Fruit fly (Drosophila melanogaster) whole organism, wandering third instar larva: ENCODE measurements around the gene AhcyL2.
"Not testable (repeated sequence)": the region's sequence is repeated elsewhere in the genome, so short reads cannot be mapped to it uniquely, and the experiment has no call there.

Experiments used
- CG32264 ChIP-seq: fragments of 200-800 bp; sonication (Bioruptor generic); optimal IDR thresholded peaks from 2 replicates; lab custom pipeline; 2016; ENCODE audit warnings: missing biosample characterization, missing genetic modification characterization
- CG9705 ChIP-seq: fragments of 200-800 bp; sonication (Bioruptor generic); optimal IDR thresholded peaks from 2 replicates; lab custom pipeline; 2018; ENCODE audit warnings: missing biosample characterization, mild to moderate bottlenecking, missing genetic modification characterization
- Dfd ChIP-seq: fragments of >200 bp; optimal IDR thresholded peaks from 2 replicates; lab custom pipeline; 2017; ENCODE audit warnings: missing biosample characterization, missing genetic modification characterization
- Dif ChIP-seq: fragments of 200-275, 200-300 bp; sonication (Bioruptor generic); optimal IDR thresholded peaks from 2 replicates; lab custom pipeline; 2018; ENCODE audit warnings: missing biosample characterization, missing genetic modification characterization; ENCODE audit not compliant: partially characterized antibody
- GATAd ChIP-seq: sonication (Bioruptor generic); optimal IDR thresholded peaks from 2 replicates; lab custom pipeline; 2016; ENCODE audit warnings: missing biosample characterization, missing genetic modification characterization
- HLH106 ChIP-seq: fragments of 200-800 bp; optimal IDR thresholded peaks from 3 replicates; lab custom pipeline; 2019; ENCODE audit warnings: missing biosample characterization, mild to moderate bottlenecking, missing genetic modification characterization, moderate library complexity
- Hnf4 ChIP-seq: fragments of 200-800 bp; sonication (Bioruptor generic); optimal IDR thresholded peaks from 2 replicates; lab custom pipeline; 2016; ENCODE audit warnings: missing biosample characterization, mild to moderate bottlenecking, missing genetic modification characterization
- Hr83 ChIP-seq: fragments of 200-300 bp; sonication (Bioruptor generic); optimal IDR thresholded peaks from 2 replicates; lab custom pipeline; 2016; ENCODE audit warnings: missing biosample characterization, mild to moderate bottlenecking, missing genetic modification characterization, moderate library complexity; ENCODE audit not compliant: poor library complexity, severe bottlenecking
- Jra ChIP-seq: sonication (Bioruptor generic); optimal IDR thresholded peaks from 2 replicates; lab custom pipeline; 2016; ENCODE audit warnings: missing biosample characterization, missing genetic modification characterization
- Mio ChIP-seq: sonication (Bioruptor generic); optimal IDR thresholded peaks from 2 replicates; lab custom pipeline; 2016; ENCODE audit warnings: missing biosample characterization, missing genetic modification characterization
- Myc ChIP-seq: fragments of >200 bp; optimal IDR thresholded peaks from 2 replicates; lab custom pipeline; 2017
- N ChIP-seq: fragments of >200 bp; optimal IDR thresholded peaks from 2 replicates; lab custom pipeline; 2018; ENCODE audit warnings: missing biosample characterization, missing external identifiers, missing genetic modification characterization
- OdsH ChIP-seq: fragments of 200-800 bp; sonication (Bioruptor generic); optimal IDR thresholded peaks from 2 replicates; lab custom pipeline; 2016; ENCODE audit warnings: missing biosample characterization, mild to moderate bottlenecking, missing genetic modification characterization
- Rel ChIP-seq, 2 experiments: fragments of 200-800 bp; sonication (Bioruptor generic) in 1 of 2; optimal IDR thresholded peaks; 2 replicates in 1 of 2; 3 replicates in 1 of 2; lab custom pipeline; 2016 to 2019; ENCODE audit warnings: mild to moderate bottlenecking in 2 of 2, missing biosample characterization in 2 of 2, missing genetic modification characterization in 2 of 2, moderate library complexity in 1 of 2
- Sp1 ChIP-seq: fragments of 200-800 bp; sonication (Bioruptor generic); optimal IDR thresholded peaks from 3 replicates; lab custom pipeline; 2019; ENCODE audit warnings: missing biosample characterization, mild to moderate bottlenecking, missing genetic modification characterization, moderate library complexity
- br ChIP-seq: fragments of 200-800 bp; sonication (Bioruptor generic); optimal IDR thresholded peaks from 2 replicates; lab custom pipeline; 2016; ENCODE audit warnings: missing biosample characterization, missing genetic modification characterization
- dl ChIP-seq, 2 experiments: fragments of 175-275, 200-275 bp in 1 of 2; fragments of 200-275 bp in 1 of 2; sonication (Bioruptor generic); optimal IDR thresholded peaks; lab custom pipeline; 2018; ENCODE audit warnings: mild to moderate bottlenecking in 2 of 2, missing biosample characterization in 2 of 2, missing genetic modification characterization in 2 of 2, moderate library complexity in 2 of 2; ENCODE audit not compliant: partially characterized antibody in 2 of 2, insufficient read depth in 1 of 2
- dmrt93B ChIP-seq: fragments of 200-800 bp; sonication (Bioruptor generic); optimal IDR thresholded peaks from 2 replicates; lab custom pipeline; 2018; ENCODE audit warnings: missing biosample characterization, mild to moderate bottlenecking, missing genetic modification characterization
- dsf ChIP-seq: sonication (Bioruptor generic); optimal IDR thresholded peaks from 2 replicates; lab custom pipeline; 2016; ENCODE audit warnings: missing biosample characterization, missing genetic modification characterization, borderline replicate concordance
- ey ChIP-seq: fragments of 200-800 bp; sonication (Bioruptor generic); optimal IDR thresholded peaks from 2 replicates; lab custom pipeline; 2016; ENCODE audit warnings: missing biosample characterization, missing genetic modification characterization
- foxo ChIP-seq, 2 experiments: fragments of 200-800 bp; sonication (Bioruptor generic); optimal IDR thresholded peaks; 2 replicates in 1 of 2; 3 replicates in 1 of 2; lab custom pipeline; 2016 to 2017; ENCODE audit warnings: missing biosample characterization in 2 of 2, missing genetic modification characterization in 2 of 2
- fru ChIP-seq: fragments of 200-800 bp; sonication (Bioruptor generic); optimal IDR thresholded peaks from 3 replicates; lab custom pipeline; 2016; ENCODE audit warnings: missing biosample characterization, mild to moderate bottlenecking, missing genetic modification characterization
- h ChIP-seq: fragments of 200-800 bp; sonication (Bioruptor generic); optimal IDR thresholded peaks from 3 replicates; lab custom pipeline; 2016; ENCODE audit warnings: missing biosample characterization, mild to moderate bottlenecking, missing genetic modification characterization
- jim ChIP-seq: fragments of 175-275, 200-325 bp; sonication (Bioruptor generic); optimal IDR thresholded peaks from 2 replicates; lab custom pipeline; 2016; ENCODE audit warnings: missing biosample characterization, mild to moderate bottlenecking, missing genetic modification characterization
- pan ChIP-seq: fragments of >200 bp; optimal IDR thresholded peaks from 2 replicates; lab custom pipeline; 2017
- psq ChIP-seq: fragments of 200-800 bp; sonication (Bioruptor generic); optimal IDR thresholded peaks from 3 replicates; lab custom pipeline; 2017; ENCODE audit warnings: missing biosample characterization, mild to moderate bottlenecking, missing genetic modification characterization, moderate library complexity
- rgr ChIP-seq: fragments of 200-800 bp; sonication (Bioruptor generic); optimal IDR thresholded peaks from 3 replicates; lab custom pipeline; 2016; ENCODE audit warnings: missing biosample characterization, mild to moderate bottlenecking, missing genetic modification characterization
- sv ChIP-seq: fragments of 200-800 bp; sonication (Bioruptor generic); optimal IDR thresholded peaks from 3 replicates; lab custom pipeline; 2016; ENCODE audit warnings: missing biosample characterization, missing genetic modification characterization
- usp ChIP-seq: fragments of >200 bp; optimal IDR thresholded peaks from 2 replicates; lab custom pipeline; 2017; ENCODE audit warnings: missing biosample characterization, missing genetic modification characterization
- woc ChIP-seq: sonication (Bioruptor generic); optimal IDR thresholded peaks from 2 replicates; lab custom pipeline; 2016; ENCODE audit warnings: missing biosample characterization, mild to moderate bottlenecking, missing genetic modification characterization

Gene AhcyL2

DNA sequence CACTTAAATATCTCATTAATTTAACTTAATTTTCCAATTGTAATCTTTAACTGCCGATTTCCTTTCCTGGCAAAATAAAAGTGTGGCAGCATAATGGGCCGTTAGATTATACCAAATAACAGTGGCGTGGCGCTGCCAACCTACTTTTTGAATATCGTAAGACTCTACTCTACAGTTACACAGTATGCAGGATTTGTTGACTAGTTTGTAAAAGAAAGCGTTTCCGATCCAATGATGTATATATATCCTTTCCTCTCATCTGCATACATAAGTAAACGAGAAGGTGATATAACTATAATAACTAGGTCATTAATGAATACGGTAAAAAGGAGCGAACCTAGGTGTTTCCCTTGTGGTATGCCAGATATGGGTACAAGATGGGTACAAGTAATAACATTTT, 9.8 kb upstream of the AhcyL2 start, which contains the start of gene EMC2B:
Gene EMC2B (minus strand): TSS at position 98 of the 400 bp plus-strand sequence.
- TF ChIP-seq Sp1 (GFP tag; lab: Kevin White, UChicago) (peak; percentile 16), foxo (GFP tag; optimal IDR thresholded peaks at IDR 0.05; lab: Kevin White, UChicago) (peak in 1 of 2 experiments; percentile 71), OdsH (GFP tag; lab: Kevin White, UChicago) (peak; percentile 19), rgr (GFP tag; lab: Kevin White, UChicago) (peak; percentile 46), CG9705 (peak; percentile 24), Mio (GFP tag; lab: Kevin White, UChicago) (peak; percentile 8), Rel (GFP tag; optimal IDR thresholded peaks at IDR 0.05; lab: Kevin White, UChicago) (no peak), Rel (tag; optimal IDR thresholded peaks at IDR 0.05; lab: Kevin White, UChicago) (peak; percentile 9), Jra (peak; percentile 67), ey (peak; percentile 21), h (GFP tag; lab: Kevin White, UChicago) (peak; percentile 53), br (GFP tag; lab: Kevin White, UChicago) (peak; percentile 59), sv (no peak), woc (GFP tag; lab: Kevin White, UChicago) (peak; percentile 76), Hr83 (GFP tag; lab: Kevin White, UChicago) (peak; percentile 84), Myc (lab: Kevin White, UChicago) (peak; percentile 61), pan (lab: Kevin White, UChicago) (no peak), Dif (GFP tag; lab: Kevin White, UChicago) (no peak), N (GFP tag; lab: Kevin White, UChicago) (no peak), dmrt93B (GFP tag; lab: Kevin White, UChicago) (peak; percentile 15), HLH106 (tag; lab: Kevin White, UChicago) (peak; percentile 56), Dfd (GFP tag; lab: Kevin White, UChicago) (no peak), CG32264 (peak; percentile 54), GATAd (GFP tag; lab: Kevin White, UChicago) (no peak), Hnf4 (GFP tag; lab: Kevin White, UChicago) (peak; percentile 77), fru (GFP tag; lab: Kevin White, UChicago) (peak; percentile 57)

DNA sequence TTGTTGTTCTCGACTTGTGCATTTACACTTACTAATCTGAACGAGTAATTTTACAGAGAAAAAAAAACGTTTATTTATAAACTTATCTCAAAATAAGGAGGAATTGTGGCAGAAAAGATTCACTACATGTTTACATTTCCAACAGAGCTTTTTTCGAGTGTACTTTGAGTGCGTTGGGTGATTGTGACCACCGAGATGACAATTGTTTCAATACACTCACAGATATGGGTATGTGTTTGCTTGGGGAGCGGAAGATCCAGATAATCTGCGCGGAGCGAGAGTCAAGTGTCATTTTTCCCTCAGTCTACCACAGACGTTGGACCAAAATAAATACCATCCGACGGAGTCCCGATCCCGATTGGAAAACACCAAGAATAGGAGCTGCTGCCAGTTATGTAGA, 6.6 kb upstream of the AhcyL2 start, which contains the start of gene MESK4:
Gene MESK4 (plus strand): TSS at position 301 of the 400 bp plus-strand sequence.
- TF ChIP-seq jim; dsf (GFP tag; lab: Kevin White, UChicago); Myc (lab: Kevin White, UChicago): not testable (repeated sequence)

DNA sequence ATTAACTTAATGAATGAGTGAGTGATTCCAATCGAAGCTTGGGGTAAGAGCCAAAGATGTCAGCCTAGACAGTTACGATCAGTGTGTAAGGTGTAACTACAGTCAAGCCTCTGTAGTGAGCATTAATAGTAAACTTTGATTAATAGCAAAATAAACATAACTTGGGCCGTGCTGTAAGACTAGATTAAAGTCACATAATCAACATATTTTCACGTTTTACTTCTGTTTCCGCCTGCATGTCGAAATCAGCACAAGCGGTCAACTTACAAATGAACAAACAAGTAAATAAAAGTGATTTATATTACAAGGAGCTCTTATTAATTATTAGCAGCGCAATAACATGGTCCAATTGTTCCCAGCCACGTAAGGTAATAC, 6.0 kb upstream of the AhcyL2 start:
- no peak for TF ChIP-seq psq (GFP tag; lab: Kevin White, UChicago)
- no peak for TF ChIP-seq Jra

DNA sequence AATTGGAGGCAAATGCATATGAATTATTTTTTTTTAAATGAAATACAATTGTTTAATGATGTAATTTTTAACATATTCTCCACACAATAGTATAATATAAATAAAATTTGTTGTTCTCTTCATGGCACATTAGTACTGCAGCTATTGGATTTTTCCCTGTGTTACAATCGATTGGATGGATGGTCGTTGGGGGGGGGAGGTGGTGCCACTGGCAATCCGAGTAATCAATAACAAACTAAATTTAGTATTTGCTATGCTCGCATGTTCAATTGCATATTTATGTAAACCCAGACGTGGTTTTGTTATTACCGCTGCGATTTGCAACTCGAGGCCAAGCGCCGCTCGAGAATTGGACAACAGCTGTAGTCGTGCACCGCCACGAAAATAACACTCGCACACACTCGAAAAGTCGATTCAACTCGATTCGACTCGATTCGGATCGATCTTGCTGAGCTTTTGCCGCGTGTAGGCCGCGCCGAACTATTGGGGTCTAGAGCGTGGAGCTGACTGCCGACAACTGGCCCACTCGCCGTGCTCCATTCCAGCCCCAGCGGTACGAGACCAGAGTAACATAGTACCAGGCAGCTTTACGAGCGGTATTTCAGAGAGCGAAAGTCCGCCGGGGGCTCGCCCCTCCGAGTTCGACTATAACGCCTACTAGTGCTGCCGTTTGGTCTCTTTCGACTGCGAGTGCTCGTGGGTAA, 5.4 kb upstream of the AhcyL2 start, which contains the start of gene CG18622:
Gene CG18622 (minus strand): TSS at position 513 of the 704 bp plus-strand sequence.
- TF ChIP-seq Hr83 (GFP tag; lab: Kevin White, UChicago) (peak; percentile 20), foxo (GFP tag; optimal IDR thresholded peaks at IDR 0.05; lab: Kevin White, UChicago) (no peak), h (GFP tag; lab: Kevin White, UChicago) (peak; percentile 16), dl (GFP tag; optimal IDR thresholded peaks at IDR 0.05; lab: Kevin White, UChicago; ENCODE audit: insufficient read depth in 1 of 2, partially characterized antibody in 2 of 2) (peak in 1 of 2 experiments; percentile 23), Dif (GFP tag; lab: Kevin White, UChicago) (peak; percentile 44), Rel (GFP tag; optimal IDR thresholded peaks at IDR 0.05; lab: Kevin White, UChicago) (no peak), Rel (tag; optimal IDR thresholded peaks at IDR 0.05; lab: Kevin White, UChicago) (peak; percentile 33), jim (no peak), usp (GFP tag; lab: Kevin White, UChicago) (no peak)
